Worm (Caenorhabditis elegans) whole organism, early embryonic: ENCODE data around the gene prx-2.

Experiments
- F13C5.2 ChIP-seq: sonication (generic microtip); optimal IDR thresholded peaks from 2 replicates; lab custom pipeline; 2017; ENCODE audit warnings: mild to moderate bottlenecking, missing genetic modification characterization, inconsistent platforms, missing compliant biosample characterization
- aly-1 ChIP-seq: sonication (generic microtip); optimal IDR thresholded peaks from 2 replicates; lab custom pipeline; 2016; ENCODE audit warnings: missing genetic modification characterization, missing compliant biosample characterization
- ama-1 ChIP-seq: fragments of 150-350 bp; optimal IDR thresholded peaks from 2 replicates; lab custom pipeline; 2014
- ceh-36 ChIP-seq: sonication (generic microtip); optimal IDR thresholded peaks from 2 replicates; lab custom pipeline; 2016; ENCODE audit warnings: missing genetic modification characterization, inconsistent platforms, missing compliant biosample characterization
- ets-7 ChIP-seq: sonication (generic microtip); optimal IDR thresholded peaks from 2 replicates; lab custom pipeline; 2016; ENCODE audit warnings: missing genotype, missing genetic modification characterization, missing compliant biosample characterization
- hmbx-1 ChIP-seq: sonication (generic microtip); optimal IDR thresholded peaks from 2 replicates; lab custom pipeline; 2016; ENCODE audit warnings: mild to moderate bottlenecking, missing genetic modification characterization, missing compliant biosample characterization
- hmg-4 ChIP-seq: fragments of 200-800 bp; sonication (Bioruptor generic); optimal IDR thresholded peaks from 2 replicates; lab custom pipeline; 2018; ENCODE audit warnings: mild to moderate bottlenecking, missing genetic modification characterization, missing compliant biosample characterization
- hnd-1 ChIP-seq: sonication (generic microtip); optimal IDR thresholded peaks from 2 replicates; lab custom pipeline; 2016; ENCODE audit warnings: missing genetic modification characterization, missing compliant biosample characterization
- sea-1 ChIP-seq: fragments of 200-800 bp; sonication (Bioruptor generic); conservative IDR thresholded peaks from 2 replicates; pipeline ENCODE4 v1.3.6; 2022; ENCODE audit warnings: missing genetic modification characterization, missing compliant biosample characterization
- tbx-11 ChIP-seq: fragments of 200-800 bp; sonication (Bioruptor generic); IDR thresholded peaks from 2 replicates; pipeline ENCODE4 v1.3.6; 2022; ENCODE audit warnings: missing genetic modification characterization, missing compliant biosample characterization
- tbx-37 ChIP-seq: fragments of 200-800 bp; sonication (Bioruptor generic); conservative IDR thresholded peaks from 2 replicates; pipeline ENCODE4 v1.3.6; 2022; ENCODE audit warnings: missing genetic modification reagents, missing genetic modification characterization, missing compliant biosample characterization

- TF ChIP-seq sea-1 (GFP tag; lab: Robert Waterston, UW) (no peak), tbx-37 (GFP tag; lab: Robert Waterston, UW) (no peak), ama-1 (lab: Kevin White, UChicago) (no peak), ceh-36 (tag; lab: Kevin White, UChicago) (no peak), ets-7 (tag; lab: Kevin White, UChicago) (no peak), F13C5.2 (tag; lab: Kevin White, UChicago) (no peak), hmg-4 (GFP tag; lab: Kevin White, UChicago) (no peak), tbx-11 (GFP tag; lab: Robert Waterston, UW) (no peak), hmbx-1 (tag; lab: Kevin White, UChicago) (no peak), hnd-1 (tag; lab: Kevin White, UChicago) (no peak), aly-1 (tag; lab: Kevin White, UChicago) (no peak)
Observed at ce11 chrIV:11622336-11622735, 21.6 kb upstream of the prx-2 start.
